Fruit fly (Drosophila melanogaster) whole organism, embryonic: ENCODE measurements around the gene Ppcs.

Experiments
- Antp ChIP-seq: fragments of 200-800 bp; sonication (Bioruptor generic); optimal IDR thresholded peaks from 3 replicates; lab custom pipeline; 2016; ENCODE audit warnings: missing biosample characterization, missing genetic modification characterization
- Blimp-1 ChIP-seq: fragments of 200-800 bp; sonication (Bioruptor generic); optimal IDR thresholded peaks from 3 replicates; lab custom pipeline; 2018; ENCODE audit warnings: missing biosample characterization, missing genetic modification characterization, mild to moderate bottlenecking, moderate library complexity, missing genetic modification reagents
- CG10366 ChIP-seq: fragments of 200-800 bp; sonication (Bioruptor generic); IDR thresholded peaks from 2 replicates; pipeline ENCODE4 v1.3.6; 2022; ENCODE audit warnings: missing biosample characterization, missing genetic modification characterization
- CG10565 ChIP-seq: fragments of 200-800 bp; sonication (Bioruptor generic); optimal IDR thresholded peaks from 3 replicates; lab custom pipeline; 2016; ENCODE audit warnings: missing biosample characterization, mild to moderate bottlenecking, missing genetic modification characterization
- CG10979 ChIP-seq: fragments of 200-800 bp; sonication (Bioruptor generic); optimal IDR thresholded peaks from 2 replicates; lab custom pipeline; 2018; ENCODE audit warnings: missing biosample characterization, mild to moderate bottlenecking, missing genetic modification characterization, moderate library complexity
- CG12299 ChIP-seq: fragments of 200-800 bp; sonication (Bioruptor generic); optimal IDR thresholded peaks from 2 replicates; lab custom pipeline; 2018; ENCODE audit warnings: missing biosample characterization, mild to moderate bottlenecking, missing genetic modification characterization
- CG12659 ChIP-seq: fragments of 200-800 bp; sonication (Bioruptor generic); optimal IDR thresholded peaks from 3 replicates; lab custom pipeline; 2017; ENCODE audit warnings: mild to moderate bottlenecking, missing biosample characterization, missing genetic modification reagents, missing genetic modification characterization
- CG13624 ChIP-seq: fragments of 200-800 bp; sonication (Bioruptor generic); optimal IDR thresholded peaks from 2 replicates; lab custom pipeline; 2016; ENCODE audit warnings: missing biosample characterization, missing genetic modification characterization
- CG14050 ChIP-seq: fragments of 200-800 bp; sonication (Bioruptor generic); IDR thresholded peaks from 3 replicates; pipeline ENCODE4 v1.3.6; 2022; ENCODE audit warnings: missing biosample characterization, missing genetic modification characterization
- CG14667 ChIP-seq: fragments of 200-800 bp; sonication (Bioruptor generic); IDR thresholded peaks from 2 replicates; pipeline ENCODE4 v1.3.6; 2022; ENCODE audit warnings: missing biosample characterization, missing genetic modification characterization
- CG17802 ChIP-seq: fragments of 200-800 bp; sonication (Bioruptor generic); optimal IDR thresholded peaks from 2 replicates; lab custom pipeline; 2018; ENCODE audit warnings: missing biosample characterization, mild to moderate bottlenecking, missing genetic modification characterization, moderate library complexity
- CG31388 ChIP-seq: fragments of 200-800 bp; sonication (Bioruptor generic); optimal IDR thresholded peaks from 2 replicates; lab custom pipeline; 2016; ENCODE audit warnings: missing biosample characterization, missing genetic modification characterization
- CG33557 ChIP-seq: fragments of 200-800 bp; sonication (Bioruptor generic); optimal IDR thresholded peaks from 2 replicates; lab custom pipeline; 2019; ENCODE audit warnings: missing biosample characterization, mild to moderate bottlenecking, missing genetic modification characterization, moderate library complexity
- CG4730 ChIP-seq: fragments of 200-800 bp; sonication (Bioruptor generic); IDR thresholded peaks from 2 replicates; pipeline ENCODE4 v1.3.6; 2022; ENCODE audit warnings: missing biosample characterization, missing genetic modification characterization
- CG7839 ChIP-seq: fragments of 200-800 bp; sonication (Bioruptor generic); optimal IDR thresholded peaks from 3 replicates; lab custom pipeline; 2018; ENCODE audit warnings: missing biosample characterization, mild to moderate bottlenecking, missing genetic modification characterization, moderate library complexity
- CG7963 ChIP-seq: fragments of 200-800 bp; sonication (Bioruptor generic); IDR thresholded peaks from 3 replicates; pipeline ENCODE4 v1.3.6; 2022; ENCODE audit warnings: missing biosample characterization, missing genetic modification characterization; ENCODE audit not compliant: partially characterized antibody
- CG8290 ChIP-seq, 3 experiments: fragments of 200-800 bp; sonication (Bioruptor generic); optimal IDR thresholded peaks; 2 replicates each; lab custom pipeline; 2016 to 2019; ENCODE audit warnings: missing biosample characterization in 3 of 3, missing genetic modification characterization in 3 of 3, mild to moderate bottlenecking in 2 of 3, moderate library complexity in 1 of 3
- CTCF ChIP-seq: fragments of 200-800 bp; sonication (Bioruptor generic); optimal IDR thresholded peaks from 2 replicates; lab custom pipeline; 2017; ENCODE audit warnings: missing biosample characterization, mild to moderate bottlenecking, missing genetic modification characterization, moderate library complexity
- D19B ChIP-seq: fragments of 200-800 bp; sonication (Bioruptor generic); optimal IDR thresholded peaks from 2 replicates; lab custom pipeline; 2017; ENCODE audit warnings: missing biosample characterization, mild to moderate bottlenecking, missing genetic modification characterization
- Dbx ChIP-seq: fragments of 200-800 bp; sonication (Bioruptor generic); IDR thresholded peaks from 3 replicates; pipeline ENCODE4 v1.3.6; 2022; ENCODE audit warnings: missing biosample characterization, missing genetic modification characterization
- Dip3 ChIP-seq: fragments of 200-800 bp; sonication (Bioruptor generic); optimal IDR thresholded peaks from 3 replicates; lab custom pipeline; 2016; ENCODE audit warnings: missing biosample characterization, missing genetic modification characterization
- Eip74EF ChIP-seq, 2 experiments: fragments of 200-800 bp in 1 of 2; fragments of >200 bp in 1 of 2; sonication (Bioruptor generic) in 1 of 2; optimal IDR thresholded peaks; 2 replicates each; lab custom pipeline; 2017 to 2019; ENCODE audit warnings: missing biosample characterization in 2 of 2, missing genetic modification characterization in 2 of 2, mild to moderate bottlenecking in 1 of 2, moderate library complexity in 1 of 2
- H2.0 ChIP-seq: fragments of 200-800 bp; sonication (Bioruptor generic); IDR thresholded peaks from 2 replicates; pipeline ENCODE4 v1.3.6; 2022; ENCODE audit warnings: missing biosample characterization, missing genetic modification characterization
- Max ChIP-seq: fragments of 200-800 bp; sonication (Bioruptor generic); optimal IDR thresholded peaks from 2 replicates; lab custom pipeline; 2016; ENCODE audit warnings: missing biosample characterization, mild to moderate bottlenecking, missing genetic modification characterization
- Med ChIP-seq: fragments of 200-800 bp; sonication (Bioruptor generic); peaks from one replicate; lab custom pipeline; 2016; ENCODE audit warnings: missing biosample characterization, missing genetic modification characterization, mild to moderate bottlenecking, inconsistent platforms, moderate library complexity
- NC2α ChIP-seq: fragments of 200-800 bp; sonication (Bioruptor generic); optimal IDR thresholded peaks from 2 replicates; lab custom pipeline; 2016; ENCODE audit warnings: missing biosample characterization, missing genetic modification characterization
- Neu2 ChIP-seq: fragments of 200-800 bp; sonication (Bioruptor generic); optimal IDR thresholded peaks from 3 replicates; lab custom pipeline; 2016; ENCODE audit warnings: missing biosample characterization, missing genetic modification characterization, borderline replicate concordance
- Stat92E ChIP-seq, 3 experiments: fragments of >200 bp in 2 of 3; fragments of 200-800 bp in 1 of 3; sonication (Bioruptor generic) in 1 of 3; optimal IDR thresholded peaks; 2 replicates each; lab custom pipeline; 2017 to 2019; ENCODE audit warnings: missing biosample characterization in 3 of 3, missing genetic modification characterization in 3 of 3, mild to moderate bottlenecking in 1 of 3, moderate library complexity in 1 of 3
- Xrp1 ChIP-seq: fragments of 200-800 bp; sonication (Bioruptor generic); IDR thresholded peaks from 2 replicates; pipeline ENCODE4 v1.3.6; 2022; ENCODE audit warnings: missing biosample characterization, missing genetic modification characterization
- ase ChIP-seq: fragments of 200-800 bp; sonication (Bioruptor generic); IDR thresholded peaks from 3 replicates; pipeline ENCODE4 v1.3.6; 2022; ENCODE audit warnings: missing biosample characterization, missing genetic modification characterization
- chn ChIP-seq: fragments of 200-800 bp; sonication (Bioruptor generic); optimal IDR thresholded peaks from 2 replicates; lab custom pipeline; 2016; ENCODE audit warnings: missing biosample characterization, missing genetic modification characterization
- crc ChIP-seq: fragments of 200-800 bp; sonication (Bioruptor generic); optimal IDR thresholded peaks from 2 replicates; lab custom pipeline; 2016; ENCODE audit warnings: missing biosample characterization, missing genetic modification characterization
- ken ChIP-seq: fragments of 200-800 bp; sonication (Bioruptor generic); IDR thresholded peaks from 3 replicates; pipeline ENCODE4 v1.3.6; 2022; ENCODE audit warnings: missing biosample characterization, missing genetic modification characterization
- mld ChIP-seq: fragments of 200-800 bp; sonication (Bioruptor generic); IDR thresholded peaks from 3 replicates; pipeline ENCODE4 v1.3.6; 2022; ENCODE audit warnings: missing biosample characterization, missing genetic modification characterization; ENCODE audit not compliant: partially characterized antibody
- nerfin-1 ChIP-seq: fragments of 200-800 bp; sonication (Bioruptor generic); optimal IDR thresholded peaks from 3 replicates; lab custom pipeline; 2019; ENCODE audit warnings: missing biosample characterization, mild to moderate bottlenecking, missing genetic modification characterization, moderate library complexity
- nerfin-2 ChIP-seq: fragments of 200-800 bp; sonication (Bioruptor generic); IDR thresholded peaks from 2 replicates; pipeline ENCODE4 v1.3.6; 2022; ENCODE audit warnings: missing biosample characterization, missing genetic modification characterization; ENCODE audit not compliant: partially characterized antibody
- pnt ChIP-seq: fragments of 200-800 bp; sonication (Bioruptor generic); optimal IDR thresholded peaks from 3 replicates; lab custom pipeline; 2016; ENCODE audit warnings: missing biosample characterization, missing genetic modification characterization
- pros ChIP-seq: fragments of 200-800 bp; sonication (Bioruptor generic); optimal IDR thresholded peaks from 3 replicates; lab custom pipeline; 2019; ENCODE audit warnings: missing biosample characterization, mild to moderate bottlenecking, missing genetic modification characterization, moderate library complexity
- ranshi ChIP-seq: fragments of 200-800 bp; sonication (Bioruptor generic); IDR thresholded peaks from 2 replicates; pipeline ENCODE4 v1.3.6; 2022; ENCODE audit warnings: missing biosample characterization, missing genetic modification characterization
- schlank ChIP-seq: fragments of 200-800 bp; sonication (Bioruptor generic); optimal IDR thresholded peaks from 2 replicates; lab custom pipeline; 2018; ENCODE audit warnings: missing biosample characterization, mild to moderate bottlenecking, missing genetic modification characterization
- sisA ChIP-seq: fragments of 200-800 bp; sonication (Bioruptor generic); IDR thresholded peaks from 2 replicates; pipeline ENCODE4 v1.3.6; 2022; ENCODE audit warnings: missing biosample characterization, missing genetic modification characterization
- tll ChIP-seq, 2 experiments: fragments of 200-800 bp in 1 of 2; fragments of >200 bp in 1 of 2; sonication (Bioruptor generic) in 1 of 2; optimal IDR thresholded peaks; 2 replicates each; lab custom pipeline; 2017 to 2019; ENCODE audit warnings: missing biosample characterization in 2 of 2, missing genetic modification characterization in 2 of 2, mild to moderate bottlenecking in 1 of 2, moderate library complexity in 1 of 2
- tna ChIP-seq: fragments of 200-800 bp; sonication (Bioruptor generic); IDR thresholded peaks from 2 replicates; pipeline ENCODE4 v1.3.6; 2022; ENCODE audit warnings: missing biosample characterization, missing genetic modification characterization; ENCODE audit not compliant: partially characterized antibody
- yki ChIP-seq: fragments of >200 bp; optimal IDR thresholded peaks from 3 replicates; lab custom pipeline; 2018
- zen2 ChIP-seq: fragments of 200-800 bp; sonication (Bioruptor generic); IDR thresholded peaks from 3 replicates; pipeline ENCODE4 v1.3.6; 2022; ENCODE audit warnings: missing biosample characterization, missing genetic modification characterization; ENCODE audit not compliant: partially characterized antibody
- zfh2 ChIP-seq: fragments of 200-800 bp; sonication (Bioruptor generic); optimal IDR thresholded peaks from 2 replicates; lab custom pipeline; 2016; ENCODE audit warnings: missing biosample characterization, missing genetic modification characterization

Gene Ppcs

DNA sequence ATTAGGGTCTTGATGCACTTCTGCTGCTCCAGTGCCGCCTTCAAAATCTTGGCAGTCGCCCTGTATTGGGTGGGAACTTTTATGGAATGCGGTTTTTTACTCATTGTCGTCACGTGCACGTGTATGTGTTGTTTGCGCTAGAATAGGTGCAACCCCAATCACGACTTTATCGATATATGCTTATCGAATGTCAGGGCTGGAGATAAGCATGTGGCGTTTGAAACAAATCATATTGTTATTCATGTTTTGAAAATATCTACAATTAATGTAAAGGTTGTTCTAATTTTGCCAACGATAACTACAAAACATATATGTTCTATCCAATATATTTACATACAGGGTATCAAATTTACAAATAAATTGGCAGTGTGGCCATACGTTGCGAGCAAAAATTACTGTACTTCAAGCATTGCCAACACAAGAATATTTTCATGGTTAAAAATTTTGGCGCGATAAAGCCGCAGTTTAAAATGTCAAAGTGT lies 14.5 kb upstream of the Ppcs start, which contains the start of the genes CG42359 and Nsun5 (continued):
- peak; percentile 92 for TF ChIP-seq CG12659 (GFP tag; lab: Kevin White, UChicago)
- TF ChIP-seq Stat92E (GFP tag; optimal IDR thresholded peaks at IDR 0.05; lab: Kevin White, UChicago): peak in 1 of 3 experiments; percentile 66
- TF ChIP-seq CG12299 (tag; lab: Kevin White, UChicago): peak; percentile 79
- TF ChIP-seq Antp (GFP tag; lab: Kevin White, UChicago): peak; percentile 93
- TF ChIP-seq pnt (GFP tag; lab: Kevin White, UChicago): peak; percentile 91
- peak; percentile 97 for TF ChIP-seq Max (GFP tag; lab: Kevin White, UChicago)
- TF ChIP-seq CG10366 (GFP tag; lab: Robert Waterston, UW): peak; percentile 91
- peak; percentile 83 for TF ChIP-seq CG14050 (GFP tag; lab: Robert Waterston, UW)
- peak; percentile 87 for TF ChIP-seq nerfin-1 (tag; lab: Kevin White, UChicago)
- TF ChIP-seq crc (GFP tag; lab: Kevin White, UChicago): peak; percentile 87
- TF ChIP-seq nerfin-2 (GFP tag; lab: Robert Waterston, UW): peak; percentile 76
- TF ChIP-seq Dip3 (GFP tag; lab: Kevin White, UChicago): peak; percentile 84
- TF ChIP-seq chn: peak; percentile 94
- peak; percentile 60 for TF ChIP-seq CTCF (GFP tag; lab: Kevin White, UChicago)
- TF ChIP-seq CG10979 (tag; lab: Kevin White, UChicago): peak; percentile 85

DNA sequence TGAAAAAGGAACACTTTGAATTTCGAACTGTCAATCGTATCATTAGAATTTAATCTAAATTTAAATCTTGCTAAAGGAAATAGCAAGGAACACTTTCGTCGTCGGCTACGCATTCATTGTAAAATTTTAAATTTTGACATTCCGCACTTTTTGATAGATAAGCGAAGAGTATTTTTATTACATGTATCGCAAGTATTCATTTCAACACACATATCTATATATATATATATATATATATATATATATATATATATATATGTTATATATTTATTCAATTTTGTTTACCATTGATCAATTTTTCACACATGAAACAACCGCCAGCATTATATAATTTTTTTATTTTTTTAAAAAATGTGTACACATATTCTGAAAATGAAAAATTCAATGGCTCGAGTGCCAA lies 12.1 kb upstream of the Ppcs start, which contains the start of gene CG11779:
Gene CG11779, minus strand, starts transcription at position 101 of the 400 bp plus-strand sequence.
- no peak for TF ChIP-seq NC2α (GFP tag; lab: Kevin White, UChicago)
- TF ChIP-seq ase (GFP tag; lab: Robert Waterston, UW): no peak
- no peak for TF ChIP-seq Neu2 (GFP tag; lab: Kevin White, UChicago)
- TF ChIP-seq zen2 (GFP tag; lab: Robert Waterston, UW): no peak
- no peak for TF ChIP-seq pros (GFP tag; lab: Kevin White, UChicago)
- no peak for TF ChIP-seq CG7963 (GFP tag; lab: Robert Waterston, UW)
- TF ChIP-seq Blimp-1: no peak
- no peak for TF ChIP-seq tna (GFP tag; lab: Robert Waterston, UW)
- no peak for TF ChIP-seq D19B (GFP tag; lab: Kevin White, UChicago)
- no peak for TF ChIP-seq pnt (GFP tag; lab: Kevin White, UChicago)
- no peak for TF ChIP-seq Stat92E (GFP tag; optimal IDR thresholded peaks at IDR 0.05; lab: Kevin White, UChicago)
- no peak for TF ChIP-seq yki (lab: Kevin White, UChicago)
- TF ChIP-seq Dbx: no peak
- TF ChIP-seq CG33557 (GFP tag; lab: Kevin White, UChicago): no peak
- no peak for TF ChIP-seq CG17802 (tag; lab: Kevin White, UChicago)
- no peak for TF ChIP-seq CG10565 (GFP tag; lab: Kevin White, UChicago)
- no peak for TF ChIP-seq CG31388 (GFP tag; lab: Kevin White, UChicago)
- no peak for TF ChIP-seq zfh2
- no peak for TF ChIP-seq Eip74EF (GFP tag; optimal IDR thresholded peaks at IDR 0.05; lab: Kevin White, UChicago)

DNA sequence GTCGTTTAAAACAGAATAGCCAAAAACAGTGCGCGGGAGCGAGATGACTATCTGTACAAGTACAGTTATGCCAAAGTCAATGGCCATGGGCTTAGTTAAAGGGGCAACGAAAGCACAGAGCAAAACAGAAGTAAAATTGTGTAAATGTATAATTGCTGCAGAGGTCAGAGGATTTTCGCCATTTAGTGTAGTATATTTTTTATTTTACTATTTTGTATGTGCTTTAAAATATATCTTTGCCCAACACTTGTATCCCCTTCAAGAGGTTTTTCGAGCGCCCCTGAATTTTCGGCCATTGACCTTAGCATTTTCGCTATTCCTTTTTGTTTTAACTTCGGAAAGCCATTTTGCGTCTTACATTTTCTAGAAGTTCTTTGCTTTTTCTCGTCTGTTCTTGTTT lies 10.3 kb upstream of the Ppcs start:
- TF ChIP-seq CG13624 (GFP tag; lab: Kevin White, UChicago) (peak; percentile 5), ranshi (peak; percentile 53; the same call in 1 of the 2 replicates), Med (GFP tag; lab: Kevin White, UChicago) (peak; percentile 80), ken (peak; percentile 23; the same call in 1 of the 3 replicates), CG8290 (GFP tag; optimal IDR thresholded peaks at IDR 0.05; lab: Kevin White, UChicago) (no peak), CG8290 (tag; optimal IDR thresholded peaks at IDR 0.05; lab: Kevin White, UChicago) (peak in 1 of 2 experiments; percentile 3), sisA (GFP tag; lab: Robert Waterston, UW) (0 out of 2 replicates have a peak, but pooled peaks have one; percentile 3), mld (GFP tag; lab: Robert Waterston, UW) (no peak), CG7839 (tag; lab: Kevin White, UChicago) (peak; percentile 24), Xrp1 (GFP tag; lab: Robert Waterston, UW) (peak; percentile 23; the same call in 1 of the 2 replicates), CG14667 (peak; percentile 32; the same call in 1 of the 2 replicates), CG4730 (peak; percentile 24; the same call in 1 of the 2 replicates), tll (GFP tag; optimal IDR thresholded peaks at IDR 0.05; lab: Kevin White, UChicago) (peak in 1 of 2 experiments; percentile 22), schlank (no peak), H2.0 (GFP tag; lab: Robert Waterston, UW) (0 out of 2 replicates have a peak, but pooled peaks have one; percentile 8), CG10979 (tag; lab: Kevin White, UChicago) (peak; percentile 6)
